Fruit fly (Drosophila melanogaster) whole organism, embryonic: ENCODE data around the gene JMJD5.
A peak's percentile ranks its signal among the peaks of the same experiment; 100 is the strongest.

ENCODE experiments used
- Asciz ChIP-seq: fragments of 200-800 bp; sonication (Bioruptor generic); optimal IDR thresholded peaks from 2 replicates; lab custom pipeline; 2017; ENCODE audit warnings: missing biosample characterization, mild to moderate bottlenecking, missing genetic modification characterization, missing genetic modification reagents
- B-H2 ChIP-seq: fragments of 200-800 bp; sonication (Bioruptor generic); optimal IDR thresholded peaks from 2 replicates; lab custom pipeline; 2018; ENCODE audit warnings: missing biosample characterization, mild to moderate bottlenecking, missing genetic modification characterization
- BEAF-32 ChIP-seq: fragments of 200-800 bp; sonication (Bioruptor generic); optimal IDR thresholded peaks from 3 replicates; lab custom pipeline; 2017; ENCODE audit warnings: missing biosample characterization, missing genetic modification characterization, mild to moderate bottlenecking, moderate library complexity, missing genetic modification reagents
- CG12071 ChIP-seq: fragments of 200-800 bp; sonication (Bioruptor generic); optimal IDR thresholded peaks from 3 replicates; lab custom pipeline; 2018; ENCODE audit warnings: missing biosample characterization, mild to moderate bottlenecking, missing genetic modification characterization
- CG12219 ChIP-seq: fragments of 200-800 bp; sonication (Bioruptor generic); optimal IDR thresholded peaks from 3 replicates; lab custom pipeline; 2018; ENCODE audit warnings: missing biosample characterization, mild to moderate bottlenecking, missing genetic modification characterization
- CG12391 ChIP-seq: fragments of 200-800 bp; sonication (Bioruptor generic); optimal IDR thresholded peaks from 3 replicates; lab custom pipeline; 2018; ENCODE audit warnings: missing biosample characterization, mild to moderate bottlenecking, missing genetic modification characterization, moderate library complexity
- CG13624 ChIP-seq: fragments of 200-800 bp; sonication (Bioruptor generic); optimal IDR thresholded peaks from 2 replicates; lab custom pipeline; 2016; ENCODE audit warnings: missing biosample characterization, missing genetic modification characterization
- CG14860 ChIP-seq: fragments of 200-800 bp; sonication (Bioruptor generic); IDR thresholded peaks from 3 replicates; pipeline ENCODE4 v1.3.6; 2022; ENCODE audit warnings: missing biosample characterization, missing genetic modification characterization; ENCODE audit not compliant: partially characterized antibody
- CG15601 ChIP-seq: fragments of 200-800 bp; sonication (Bioruptor generic); optimal IDR thresholded peaks from 3 replicates; lab custom pipeline; 2019; ENCODE audit warnings: missing biosample characterization, mild to moderate bottlenecking, missing genetic modification characterization, moderate library complexity
- CG16813 ChIP-seq: fragments of 200-800 bp; sonication (Bioruptor generic); IDR thresholded peaks from 3 replicates; pipeline ENCODE4 v1.3.6; 2022; ENCODE audit warnings: missing biosample characterization, missing genetic modification characterization; ENCODE audit not compliant: partially characterized antibody
- CG2875 ChIP-seq: fragments of 200-800 bp; sonication (Bioruptor generic); optimal IDR thresholded peaks from 2 replicates; lab custom pipeline; 2017; ENCODE audit warnings: missing biosample characterization, mild to moderate bottlenecking, missing genetic modification characterization, missing genetic modification reagents
- CG30403 ChIP-seq: fragments of 200-800 bp; sonication (Bioruptor generic); optimal IDR thresholded peaks from 3 replicates; lab custom pipeline; 2016; ENCODE audit warnings: missing biosample characterization, missing genetic modification characterization
- CG31224 ChIP-seq: fragments of 200-800 bp; sonication (Bioruptor generic); IDR thresholded peaks from 2 replicates; pipeline ENCODE4 v1.3.6; 2022; ENCODE audit warnings: missing biosample characterization, missing genetic modification characterization
- CG32772 ChIP-seq: fragments of 200-800 bp; sonication (Bioruptor generic); IDR thresholded peaks from 2 replicates; pipeline ENCODE4 v1.3.6; 2022; ENCODE audit warnings: missing biosample characterization, missing genetic modification characterization
- CG34376 ChIP-seq: fragments of 200-800 bp; sonication (Bioruptor generic); optimal IDR thresholded peaks from 2 replicates; lab custom pipeline; 2018; ENCODE audit warnings: missing biosample characterization, mild to moderate bottlenecking, missing genetic modification characterization
- CG4360 ChIP-seq: fragments of 200-800 bp; sonication (Bioruptor generic); IDR thresholded peaks from 2 replicates; pipeline ENCODE4 v1.3.6; 2022; ENCODE audit warnings: missing biosample characterization, missing genetic modification characterization
- CG4707 ChIP-seq: fragments of 200-800 bp; sonication (Bioruptor generic); optimal IDR thresholded peaks from 2 replicates; lab custom pipeline; 2018; ENCODE audit warnings: missing biosample characterization, mild to moderate bottlenecking, missing genetic modification characterization, moderate library complexity
- CG6175 ChIP-seq: fragments of 200-800 bp; sonication (Bioruptor generic); IDR thresholded peaks from 3 replicates; pipeline ENCODE4 v1.3.6; 2022; ENCODE audit warnings: missing biosample characterization, missing genetic modification characterization
- CG6654 ChIP-seq: fragments of 200-800 bp; sonication (Bioruptor generic); optimal IDR thresholded peaks from 2 replicates; lab custom pipeline; 2017; ENCODE audit warnings: missing biosample characterization, mild to moderate bottlenecking, missing genetic modification characterization
- CG6854 ChIP-seq: fragments of 200-800 bp; sonication (Bioruptor generic); optimal IDR thresholded peaks from 3 replicates; lab custom pipeline; 2017; ENCODE audit warnings: missing biosample characterization, mild to moderate bottlenecking, missing genetic modification characterization
- CG8359 ChIP-seq: fragments of 200-800 bp; sonication (Bioruptor generic); optimal IDR thresholded peaks from 2 replicates; lab custom pipeline; 2017; ENCODE audit warnings: missing biosample characterization, mild to moderate bottlenecking, missing genetic modification characterization, borderline replicate concordance
- CG8765 ChIP-seq: fragments of 200-800 bp; sonication (Bioruptor generic); IDR thresholded peaks from 2 replicates; pipeline ENCODE4 v1.3.6; 2022; ENCODE audit warnings: missing biosample characterization, missing genetic modification characterization
- CHES-1-like ChIP-seq: fragments of 200-800 bp; sonication (Bioruptor generic); optimal IDR thresholded peaks from 2 replicates; lab custom pipeline; 2016; ENCODE audit warnings: missing biosample characterization, missing genetic modification characterization
- CrebB ChIP-seq: fragments of 200-800 bp; sonication (Bioruptor generic); optimal IDR thresholded peaks from 3 replicates; lab custom pipeline; 2018; ENCODE audit warnings: missing biosample characterization, mild to moderate bottlenecking, missing genetic modification characterization
- Dref ChIP-seq: fragments of 200-800 bp; sonication (Bioruptor generic); IDR thresholded peaks from 2 replicates; pipeline ENCODE4 v1.3.6; 2022; ENCODE audit warnings: missing biosample characterization, missing genetic modification characterization
- Elba2 ChIP-seq: fragments of 200-800 bp; sonication (Bioruptor generic); optimal IDR thresholded peaks from 3 replicates; lab custom pipeline; 2016; ENCODE audit warnings: missing biosample characterization, missing genetic modification characterization
- Fer3 ChIP-seq: fragments of 200-800 bp; sonication (Bioruptor generic); optimal IDR thresholded peaks from 2 replicates; lab custom pipeline; 2018; ENCODE audit warnings: missing biosample characterization, mild to moderate bottlenecking, missing genetic modification characterization, moderate library complexity
- HLH54F ChIP-seq: fragments of 200-800 bp; sonication (Bioruptor generic); optimal IDR thresholded peaks from 3 replicates; lab custom pipeline; 2016; ENCODE audit warnings: missing biosample characterization, missing genetic modification characterization
- Hr39 ChIP-seq: fragments of >200 bp; optimal IDR thresholded peaks from 2 replicates; lab custom pipeline; 2017
- Lhr ChIP-seq: fragments of 200-800 bp; sonication (Bioruptor generic); optimal IDR thresholded peaks from 3 replicates; lab custom pipeline; 2017; ENCODE audit warnings: mild to moderate bottlenecking, missing biosample characterization, missing genetic modification reagents, missing genetic modification characterization
- MESR4 ChIP-seq: fragments of 200-800 bp; sonication (Bioruptor generic); optimal IDR thresholded peaks from 2 replicates; lab custom pipeline; 2018; ENCODE audit warnings: missing biosample characterization, mild to moderate bottlenecking, missing genetic modification characterization, moderate library complexity
- Med ChIP-seq: fragments of 200-800 bp; sonication (Bioruptor generic); peaks from one replicate; lab custom pipeline; 2016; ENCODE audit warnings: missing biosample characterization, missing genetic modification characterization, mild to moderate bottlenecking, inconsistent platforms, moderate library complexity
- Neu2 ChIP-seq: fragments of 200-800 bp; sonication (Bioruptor generic); optimal IDR thresholded peaks from 3 replicates; lab custom pipeline; 2016; ENCODE audit warnings: missing biosample characterization, missing genetic modification characterization, borderline replicate concordance
- NfI ChIP-seq: fragments of 200-800 bp; sonication (Bioruptor generic); optimal IDR thresholded peaks from 3 replicates; lab custom pipeline; 2018; ENCODE audit warnings: missing biosample characterization, mild to moderate bottlenecking, missing genetic modification characterization, moderate library complexity
- Sox102F ChIP-seq: fragments of 200-800 bp; sonication (Bioruptor generic); optimal IDR thresholded peaks from 2 replicates; lab custom pipeline; 2018; ENCODE audit warnings: missing biosample characterization, mild to moderate bottlenecking, missing genetic modification characterization, moderate library complexity
- Usf ChIP-seq: fragments of 200-800 bp; sonication (Bioruptor generic); optimal IDR thresholded peaks from 2 replicates; lab custom pipeline; 2017; ENCODE audit warnings: missing genotype, missing biosample characterization, missing genetic modification characterization
- Xbp1 ChIP-seq: fragments of 200-800 bp; sonication (Bioruptor generic); optimal IDR thresholded peaks from 3 replicates; lab custom pipeline; 2016; ENCODE audit warnings: missing biosample characterization, mild to moderate bottlenecking, missing genetic modification characterization
- ato ChIP-seq: fragments of 200-800 bp; sonication (Bioruptor generic); IDR thresholded peaks from 2 replicates; pipeline ENCODE4 v1.3.6; 2022; ENCODE audit warnings: missing biosample characterization, missing genetic modification characterization; ENCODE audit not compliant: partially characterized antibody
- bbx ChIP-seq: fragments of 200-800 bp; sonication (Bioruptor generic); IDR thresholded peaks from 2 replicates; pipeline ENCODE4 v1.3.6; 2022; ENCODE audit warnings: missing biosample characterization, missing genetic modification characterization; ENCODE audit not compliant: partially characterized antibody
- bcd ChIP-seq: fragments of 200-800 bp; sonication (Bioruptor generic); optimal IDR thresholded peaks from 2 replicates; lab custom pipeline; 2017; ENCODE audit warnings: missing biosample characterization, mild to moderate bottlenecking, missing genetic modification characterization
- cato ChIP-seq: fragments of 200-800 bp; sonication (Bioruptor generic); optimal IDR thresholded peaks from 2 replicates; lab custom pipeline; 2016; ENCODE audit warnings: missing biosample characterization, missing genetic modification characterization, borderline replicate concordance
- crc ChIP-seq: fragments of 200-800 bp; sonication (Bioruptor generic); optimal IDR thresholded peaks from 2 replicates; lab custom pipeline; 2016; ENCODE audit warnings: missing biosample characterization, missing genetic modification characterization
- jumu ChIP-seq: fragments of 200-800 bp; sonication (Bioruptor generic); optimal IDR thresholded peaks from 3 replicates; lab custom pipeline; 2016; ENCODE audit warnings: missing biosample characterization, missing genetic modification characterization
- scrt ChIP-seq: fragments of 200-800 bp; sonication (Bioruptor generic); optimal IDR thresholded peaks from 2 replicates; lab custom pipeline; 2018; ENCODE audit warnings: missing biosample characterization, mild to moderate bottlenecking, missing genetic modification characterization, moderate library complexity
- slp2 ChIP-seq: fragments of 200-800 bp; sonication (Bioruptor generic); optimal IDR thresholded peaks from 2 replicates; lab custom pipeline; 2016; ENCODE audit warnings: missing biosample characterization, missing genetic modification characterization
- sqz ChIP-seq: fragments of 200-800 bp; sonication (Bioruptor generic); optimal IDR thresholded peaks from 3 replicates; lab custom pipeline; 2018; ENCODE audit warnings: missing biosample characterization, mild to moderate bottlenecking, missing genetic modification characterization
- tna ChIP-seq: fragments of 200-800 bp; sonication (Bioruptor generic); IDR thresholded peaks from 2 replicates; pipeline ENCODE4 v1.3.6; 2022; ENCODE audit warnings: missing biosample characterization, missing genetic modification characterization; ENCODE audit not compliant: partially characterized antibody
- zen2 ChIP-seq: fragments of 200-800 bp; sonication (Bioruptor generic); IDR thresholded peaks from 3 replicates; pipeline ENCODE4 v1.3.6; 2022; ENCODE audit warnings: missing biosample characterization, missing genetic modification characterization; ENCODE audit not compliant: partially characterized antibody

The JMJD5 gene

DNA sequence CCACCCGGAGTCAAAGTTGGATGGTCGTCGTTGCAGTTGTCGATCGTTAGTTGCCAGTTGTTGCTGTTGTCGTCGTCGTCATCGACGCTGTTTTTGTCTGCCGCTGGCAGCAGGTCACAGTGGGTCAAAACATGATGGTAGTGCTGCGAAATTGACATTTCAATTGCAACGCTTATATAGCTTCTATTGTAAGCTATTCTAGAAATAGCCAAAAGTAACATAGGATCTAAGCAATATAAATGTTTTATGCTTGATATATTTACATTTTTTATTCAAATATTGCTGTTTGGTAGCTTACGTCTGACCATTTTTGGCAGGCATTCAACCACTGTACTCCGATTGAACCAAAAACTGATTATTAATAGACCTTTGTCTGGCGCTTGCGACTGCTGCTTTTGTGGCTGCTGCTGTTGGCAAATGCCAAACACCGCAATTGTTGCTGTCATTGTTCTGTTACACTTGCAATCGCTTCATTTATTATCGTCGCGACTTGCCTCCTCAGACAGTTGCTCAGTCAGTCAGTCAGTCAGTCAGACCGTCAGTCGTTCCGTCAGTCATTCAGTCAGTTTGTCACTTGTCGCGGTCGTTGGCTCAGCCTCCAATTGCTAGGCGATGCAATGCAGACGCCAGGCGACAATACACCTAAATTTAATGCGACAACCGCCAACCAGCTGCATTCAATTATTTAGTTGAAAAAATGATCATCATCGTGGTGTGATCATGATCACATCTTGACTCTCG lies 49.7 kb downstream of the JMJD5 start (continued):
- TF ChIP-seq CG8359: peak; percentile 62
- TF ChIP-seq bcd: peak; percentile 56
- no peak for TF ChIP-seq CG34376 (GFP tag; lab: Kevin White, UChicago)
- TF ChIP-seq ato (GFP tag; lab: Robert Waterston, UW): no peak
- no peak for TF ChIP-seq CG32772 (GFP tag; lab: Robert Waterston, UW)
- TF ChIP-seq CG12391 (tag; lab: Kevin White, UChicago): peak; percentile 70
- peak; percentile 56 for TF ChIP-seq sqz (GFP tag; lab: Kevin White, UChicago)
- TF ChIP-seq MESR4 (GFP tag; lab: Kevin White, UChicago): no peak
- TF ChIP-seq CG6654: peak; percentile 28
- TF ChIP-seq slp2: peak; percentile 54
- TF ChIP-seq Lhr (GFP tag; lab: Kevin White, UChicago): no peak
- TF ChIP-seq Fer3 (tag; lab: Kevin White, UChicago): peak; percentile 31
- peak; percentile 32 for TF ChIP-seq cato (GFP tag; lab: Kevin White, UChicago)
- no peak for TF ChIP-seq Neu2 (GFP tag; lab: Kevin White, UChicago)
- TF ChIP-seq Sox102F: peak; percentile 75
- TF ChIP-seq Xbp1 (GFP tag; lab: Kevin White, UChicago): peak; percentile 66
- TF ChIP-seq crc (GFP tag; lab: Kevin White, UChicago): no peak
- peak; percentile 85 for TF ChIP-seq Med (GFP tag; lab: Kevin White, UChicago)
- TF ChIP-seq CG14860: peak; percentile 46; the same call in 1 of the 3 replicates
- no peak for TF ChIP-seq HLH54F (GFP tag; lab: Kevin White, UChicago)
- TF ChIP-seq zen2: no peak
- TF ChIP-seq Elba2: no peak
- TF ChIP-seq CG31224: peak; percentile 23; the same call in 1 of the 2 replicates
- TF ChIP-seq tna (GFP tag; lab: Robert Waterston, UW): peak; percentile 22; the same call in 1 of the 2 replicates
- TF ChIP-seq CG6854 (GFP tag; lab: Kevin White, UChicago): no peak
- no peak for TF ChIP-seq Hr39 (lab: Kevin White, UChicago)
- TF ChIP-seq bbx (GFP tag; lab: Robert Waterston, UW): peak; percentile 67
- peak; percentile 10 for TF ChIP-seq NfI (GFP tag; lab: Kevin White, UChicago)
- TF ChIP-seq CG8765 (GFP tag; lab: Robert Waterston, UW): no peak
- TF ChIP-seq Asciz (GFP tag; lab: Kevin White, UChicago): peak; percentile 61
- no peak for TF ChIP-seq Dref (GFP tag; lab: Robert Waterston, UW)
- peak; percentile 25 for TF ChIP-seq CG12071 (GFP tag; lab: Kevin White, UChicago)
- peak; percentile 36 for TF ChIP-seq CHES-1-like (GFP tag; lab: Kevin White, UChicago)
- peak; percentile 54 for TF ChIP-seq CG4707 (GFP tag; lab: Kevin White, UChicago)
- no peak for TF ChIP-seq CG13624
- TF ChIP-seq CG2875 (GFP tag; lab: Kevin White, UChicago): peak; percentile 77
- TF ChIP-seq CrebB (tag; lab: Kevin White, UChicago): peak; percentile 48
- no peak for TF ChIP-seq BEAF-32 (GFP tag; lab: Kevin White, UChicago)
- TF ChIP-seq scrt: peak; percentile 23
- peak; percentile 61 for TF ChIP-seq CG15601 (tag; lab: Kevin White, UChicago)
- TF ChIP-seq CG6175 (GFP tag; lab: Robert Waterston, UW): no peak
- TF ChIP-seq Usf (GFP tag; lab: Kevin White, UChicago): no peak
- peak; percentile 53; the same call in 1 of the 3 replicates for TF ChIP-seq CG16813 (GFP tag; lab: Robert Waterston, UW)
- TF ChIP-seq CG30403 (GFP tag; lab: Kevin White, UChicago): peak; percentile 60
- TF ChIP-seq CG4360: peak; percentile 58
- TF ChIP-seq B-H2: no peak
- peak; percentile 65 for TF ChIP-seq CG12219 (GFP tag; lab: Kevin White, UChicago)
- TF ChIP-seq jumu (GFP tag; lab: Kevin White, UChicago): peak; percentile 29
